Worm (Caenorhabditis elegans): ENCODE measurements around the gene rab-35.

rab-35 gene

ce11 chrIII:11286069-11286468, 25.3 kb downstream of the rab-35 start:
- no peak for TF ChIP-seq dve-1 (tag; optimal IDR thresholded peaks at IDR 0.05)
- no peak for TF ChIP-seq ceh-34 (tag; optimal IDR thresholded peaks at IDR 0.05)
- TF ChIP-seq pax-1 (tag; optimal IDR thresholded peaks at IDR 0.05), result no peak
- TF ChIP-seq ets-4 (tag; optimal IDR thresholded peaks at IDR 0.05), result peak; percentile 67
- no peak for TF ChIP-seq che-1 (tag; optimal IDR thresholded peaks at IDR 0.05)
- TF ChIP-seq ceh-14 (tag; optimal IDR thresholded peaks at IDR 0.05), result peak; percentile 43
- no peak for TF ChIP-seq odd-2 (tag; optimal IDR thresholded peaks at IDR 0.05)
- TF ChIP-seq ahr-1 (tag; optimal IDR thresholded peaks at IDR 0.05), result no peak
- TF ChIP-seq ama-1 (optimal IDR thresholded peaks at IDR 0.05), result no peak
- TF ChIP-seq ceh-48 (tag; optimal IDR thresholded peaks at IDR 0.05), result no peak
- TF ChIP-seq lim-6 (tag; optimal IDR thresholded peaks at IDR 0.05), result no peak
- no peak for TF ChIP-seq F13H6.1 (tag; optimal IDR thresholded peaks at IDR 0.05)
- TF ChIP-seq fkh-10 (GFP tag; optimal IDR thresholded peaks at IDR 0.05), result no peak
- no peak for TF ChIP-seq ceh-9 (tag; optimal IDR thresholded peaks at IDR 0.05)
- TF ChIP-seq ceh-24 (tag; optimal IDR thresholded peaks at IDR 0.05), result no peak
- peak; percentile 34 for TF ChIP-seq hlh-8 (tag; optimal IDR thresholded peaks at IDR 0.05)
- TF ChIP-seq hlh-30 (tag; optimal IDR thresholded peaks at IDR 0.05; ENCODE audit: insufficient read depth), result no peak
- no peak for TF ChIP-seq fkh-6 (tag; optimal IDR thresholded peaks at IDR 0.05)
- TF ChIP-seq nhr-232 (tag; optimal IDR thresholded peaks at IDR 0.05), result no peak
- TF ChIP-seq ceh-19 (GFP tag; optimal IDR thresholded peaks at IDR 0.05), result no peak
- peak; percentile 68 for TF ChIP-seq mec-3 (tag; optimal IDR thresholded peaks at IDR 0.05; ENCODE audit: borderline replicate concordance)
- no peak for TF ChIP-seq pqm-1 (tag; optimal IDR thresholded peaks at IDR 0.05)
- TF ChIP-seq ceh-31 (tag; optimal IDR thresholded peaks at IDR 0.05), result peak; percentile 84
- no peak for TF ChIP-seq nhr-11 (tag; optimal IDR thresholded peaks at IDR 0.05)
- TF ChIP-seq fax-1 (tag; optimal IDR thresholded peaks at IDR 0.05), result peak; percentile 14
- no peak for TF ChIP-seq gmeb-2 (tag; optimal IDR thresholded peaks at IDR 0.05)
- no peak for TF ChIP-seq K02D7.2 (tag; optimal IDR thresholded peaks at IDR 0.05)
- no peak for TF ChIP-seq unc-86 (tag; optimal IDR thresholded peaks at IDR 0.05)
- TF ChIP-seq K09A11.1 (tag; optimal IDR thresholded peaks at IDR 0.05; ENCODE audit: insufficient read depth), result no peak
- peak; percentile 61 for TF ChIP-seq tbx-7 (tag; optimal IDR thresholded peaks at IDR 0.05)
- no peak for TF ChIP-seq Y22D7AL.16 (tag; optimal IDR thresholded peaks at IDR 0.05)
- TF ChIP-seq unc-42 (tag; optimal IDR thresholded peaks at IDR 0.05), result peak; percentile 71
- no peak for TF ChIP-seq eyg-1 (tag; optimal IDR thresholded peaks at IDR 0.05)
- TF ChIP-seq npax-4 (tag; optimal IDR thresholded peaks at IDR 0.05), result no peak
- TF ChIP-seq tbx-2 (tag; optimal IDR thresholded peaks at IDR 0.05), result peak; percentile 71
- no peak for TF ChIP-seq pat-9 (tag; optimal IDR thresholded peaks at IDR 0.05)
- TF ChIP-seq hlh-13 (GFP tag; optimal IDR thresholded peaks at IDR 0.05), result no peak
- TF ChIP-seq elt-2 (tag; optimal IDR thresholded peaks at IDR 0.05), result peak; percentile 11
- TF ChIP-seq ztf-16 (tag; optimal IDR thresholded peaks at IDR 0.05), result no peak
- TF ChIP-seq syd-9 (tag; optimal IDR thresholded peaks at IDR 0.05), result no peak
- TF ChIP-seq ceh-45 (GFP tag; IDR thresholded peaks at IDR 0.05), result no peak
- TF ChIP-seq unc-55 (GFP tag; optimal IDR thresholded peaks at IDR 0.05), result no peak
- peak; percentile 84 for TF ChIP-seq C08G9.2 (tag; optimal IDR thresholded peaks at IDR 0.05)
- peak; percentile 77 for TF ChIP-seq ceh-2 (tag; optimal IDR thresholded peaks at IDR 0.05)
- TF ChIP-seq ref-2 (tag; optimal IDR thresholded peaks at IDR 0.05), result no peak
- TF ChIP-seq lin-11 (tag; optimal IDR thresholded peaks at IDR 0.05), result no peak
- TF ChIP-seq dmd-4 (tag; optimal IDR thresholded peaks at IDR 0.05; ENCODE audit: borderline replicate concordance), result no peak
- no peak for TF ChIP-seq pros-1 (tag; optimal IDR thresholded peaks at IDR 0.05)
- peak; percentile 51 for TF ChIP-seq zip-5 (tag; optimal IDR thresholded peaks at IDR 0.05)
